Worm (Caenorhabditis elegans): ENCODE data around the gene appg-2.

DNA sequence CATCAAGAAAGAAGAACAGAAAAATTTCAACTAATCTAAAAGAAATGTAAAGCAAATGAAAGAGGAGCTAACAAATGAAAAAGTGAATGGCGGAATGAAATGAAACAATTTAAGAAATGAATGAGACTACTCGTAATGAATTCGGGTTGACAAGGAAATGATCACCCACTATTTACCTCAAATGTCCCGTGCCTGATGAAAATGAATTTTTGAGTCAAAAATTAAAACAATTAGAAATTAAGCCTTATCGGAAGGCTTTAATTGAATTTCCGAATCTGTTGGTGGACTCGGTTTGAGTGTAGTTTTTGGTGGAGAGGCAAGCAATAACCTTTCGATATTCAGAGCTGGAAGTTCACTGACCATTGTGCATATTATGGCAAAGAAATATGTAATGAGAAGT lies 48.1 kb downstream of the appg-2 start:
- TF ChIP-seq pbrm-1 (GFP tag; IDR thresholded peaks at IDR 0.05) = no peak
- no peak for TF ChIP-seq nfya-2 (GFP tag; IDR thresholded peaks at IDR 0.05)
- TF ChIP-seq ztf-28 (GFP tag; IDR thresholded peaks at IDR 0.05) = no peak
- no peak for TF ChIP-seq ccch-3 (GFP tag; optimal IDR thresholded peaks at IDR 0.05)
- TF ChIP-seq sptf-2 (GFP tag; optimal IDR thresholded peaks at IDR 0.05) = no peak
- TF ChIP-seq pha-4 (tag; optimal IDR thresholded peaks at IDR 0.05) = no peak
- TF ChIP-seq attf-5 (GFP tag; optimal IDR thresholded peaks at IDR 0.05) = no peak
- TF ChIP-seq B0019.2 (GFP tag; conservative IDR thresholded peaks at IDR 0.05) = no peak
- TF ChIP-seq F57A8.1 (GFP tag; optimal IDR thresholded peaks at IDR 0.05) = no peak
- no peak for TF ChIP-seq bed-2 (GFP tag; IDR thresholded peaks at IDR 0.05)
- no peak for TF ChIP-seq snpc-1.3 (tag; optimal IDR thresholded peaks at IDR 0.05; ENCODE audit: insufficient read depth)
- no peak for TF ChIP-seq egl-18 (GFP tag; IDR thresholded peaks at IDR 0.05)
